Fruit fly (Drosophila melanogaster) whole organism, embryonic: ENCODE measurements around the gene CG3544.
A peak's percentile ranks its signal among the peaks of the same experiment; 100 is the strongest.

Source experiments
- CG10209 ChIP-seq: fragments of 200-800 bp; sonication (Bioruptor generic); optimal IDR thresholded peaks from 3 replicates; lab custom pipeline; 2017; ENCODE audit warnings: missing biosample characterization, mild to moderate bottlenecking, missing genetic modification characterization, missing genetic modification reagents
- CG10321 ChIP-seq: fragments of 200-800 bp; sonication (Bioruptor generic); IDR thresholded peaks from 2 replicates; pipeline ENCODE4 v1.3.6; 2022; ENCODE audit warnings: missing biosample characterization, missing genetic modification characterization
- CG13424 ChIP-seq: fragments of 200-800 bp; sonication (Bioruptor generic); optimal IDR thresholded peaks from 2 replicates; lab custom pipeline; 2019; ENCODE audit warnings: missing biosample characterization, mild to moderate bottlenecking, missing genetic modification characterization, moderate library complexity
- CG15514 ChIP-seq: fragments of 200-800 bp; sonication (Bioruptor generic); optimal IDR thresholded peaks from 3 replicates; lab custom pipeline; 2017; ENCODE audit warnings: missing biosample characterization, missing genetic modification characterization, mild to moderate bottlenecking, moderate library complexity, missing genetic modification reagents
- CG17385 ChIP-seq: fragments of 200-800 bp; sonication (Bioruptor generic); optimal IDR thresholded peaks from 3 replicates; lab custom pipeline; 2018; ENCODE audit warnings: missing biosample characterization, mild to moderate bottlenecking, missing genetic modification characterization
- CG2199 ChIP-seq: fragments of 200-800 bp; sonication (Bioruptor generic); IDR thresholded peaks from 3 replicates; pipeline ENCODE4 v1.3.6; 2022; ENCODE audit warnings: missing biosample characterization, missing genetic modification characterization
- CG32767 ChIP-seq: fragments of 200-800 bp; sonication (Bioruptor generic); IDR thresholded peaks from 2 replicates; pipeline ENCODE4 v1.3.6; 2022; ENCODE audit warnings: missing biosample characterization, missing genetic modification characterization
- CG4617 ChIP-seq: fragments of 200-800 bp; sonication (Bioruptor generic); optimal IDR thresholded peaks from 3 replicates; lab custom pipeline; 2016; ENCODE audit warnings: missing biosample characterization, missing genetic modification characterization, borderline replicate concordance
- CG4730 ChIP-seq: fragments of 200-800 bp; sonication (Bioruptor generic); IDR thresholded peaks from 2 replicates; pipeline ENCODE4 v1.3.6; 2022; ENCODE audit warnings: missing biosample characterization, missing genetic modification characterization
- CG6654 ChIP-seq: fragments of 200-800 bp; sonication (Bioruptor generic); optimal IDR thresholded peaks from 2 replicates; lab custom pipeline; 2017; ENCODE audit warnings: missing biosample characterization, mild to moderate bottlenecking, missing genetic modification characterization
- CG7745 ChIP-seq: fragments of 200-800 bp; sonication (Bioruptor generic); optimal IDR thresholded peaks from 2 replicates; lab custom pipeline; 2018; ENCODE audit warnings: missing biosample characterization, mild to moderate bottlenecking, missing genetic modification characterization, moderate library complexity
- CG7928 ChIP-seq: fragments of 200-800 bp; sonication (Bioruptor generic); optimal IDR thresholded peaks from 2 replicates; lab custom pipeline; 2017; ENCODE audit warnings: missing biosample characterization, mild to moderate bottlenecking, missing genetic modification characterization
- CG8359 ChIP-seq: fragments of 200-800 bp; sonication (Bioruptor generic); optimal IDR thresholded peaks from 2 replicates; lab custom pipeline; 2017; ENCODE audit warnings: missing biosample characterization, mild to moderate bottlenecking, missing genetic modification characterization, borderline replicate concordance
- CG8478 ChIP-seq: fragments of >200 bp; optimal IDR thresholded peaks from 2 replicates; lab custom pipeline; 2018
- CG9727 ChIP-seq: fragments of 200-800 bp; sonication (Bioruptor generic); optimal IDR thresholded peaks from 3 replicates; lab custom pipeline; 2017; ENCODE audit warnings: missing biosample characterization, mild to moderate bottlenecking, missing genetic modification characterization
- CHES-1-like ChIP-seq: fragments of 200-800 bp; sonication (Bioruptor generic); optimal IDR thresholded peaks from 2 replicates; lab custom pipeline; 2016; ENCODE audit warnings: missing biosample characterization, missing genetic modification characterization
- D19A ChIP-seq: fragments of 200-800 bp; optimal IDR thresholded peaks from 3 replicates; lab custom pipeline; 2019; ENCODE audit warnings: missing biosample characterization, mild to moderate bottlenecking, missing genetic modification characterization, moderate library complexity
- Dip2 ChIP-seq: fragments of 200-800 bp; sonication (Bioruptor generic); IDR thresholded peaks from 2 replicates; pipeline ENCODE4 v1.3.6; 2022; ENCODE audit warnings: missing biosample characterization, missing genetic modification characterization
- Drgx ChIP-seq: fragments of 200-800 bp; sonication (Bioruptor generic); IDR thresholded peaks from 2 replicates; pipeline ENCODE4 v1.3.6; 2022; ENCODE audit warnings: missing biosample characterization, missing genetic modification characterization
- Ets97D ChIP-seq: fragments of 200-800 bp; sonication (Bioruptor generic); optimal IDR thresholded peaks from 3 replicates; lab custom pipeline; 2016; ENCODE audit warnings: missing biosample characterization, missing genetic modification characterization
- Fer1 ChIP-seq: fragments of 200-800 bp; sonication (Bioruptor generic); optimal IDR thresholded peaks from 2 replicates; lab custom pipeline; 2017; ENCODE audit warnings: missing biosample characterization, mild to moderate bottlenecking, missing genetic modification characterization
- H15 ChIP-seq: fragments of 200-800 bp; sonication (Bioruptor generic); IDR thresholded peaks from 3 replicates; pipeline ENCODE4 v1.3.6; 2022; ENCODE audit warnings: missing biosample characterization, missing genetic modification characterization
- HLHmδ ChIP-seq: fragments of 200-800 bp; sonication (Bioruptor generic); optimal IDR thresholded peaks from 2 replicates; lab custom pipeline; 2018; ENCODE audit warnings: missing biosample characterization, mild to moderate bottlenecking, missing genetic modification characterization, moderate library complexity
- Hr39 ChIP-seq: fragments of >200 bp; optimal IDR thresholded peaks from 2 replicates; lab custom pipeline; 2017
- Hr78 ChIP-seq, 2 experiments: fragments of 200-800 bp in 1 of 2; fragments of >200 bp in 1 of 2; sonication (Bioruptor generic) in 1 of 2; optimal IDR thresholded peaks; 2 replicates each; lab custom pipeline; 2017 to 2019; ENCODE audit warnings: missing biosample characterization in 2 of 2, missing genetic modification characterization in 2 of 2, mild to moderate bottlenecking in 1 of 2, moderate library complexity in 1 of 2
- Poxn ChIP-seq: fragments of 200-800 bp; sonication (Bioruptor generic); IDR thresholded peaks from 2 replicates; pipeline ENCODE4 v1.3.6; 2022; ENCODE audit warnings: missing biosample characterization, missing genetic modification characterization
- Ssrp ChIP-seq: fragments of 200-800 bp; sonication (Bioruptor generic); optimal IDR thresholded peaks from 2 replicates; lab custom pipeline; 2018; ENCODE audit warnings: missing biosample characterization, mild to moderate bottlenecking, missing genetic modification characterization, moderate library complexity
- chif ChIP-seq, 2 experiments: fragments of 200-800 bp; sonication (Bioruptor generic); optimal IDR thresholded peaks; 3 replicates each; lab custom pipeline; 2016; ENCODE audit warnings: missing biosample characterization in 2 of 2, missing genetic modification characterization in 2 of 2
- chinmo ChIP-seq: fragments of 200-800 bp; sonication (Bioruptor generic); IDR thresholded peaks from 4 replicates; pipeline ENCODE4 v1.3.6; 2022; ENCODE audit warnings: missing biosample characterization, missing genetic modification characterization; ENCODE audit not compliant: partially characterized antibody
- crol ChIP-seq: fragments of 200-800 bp; sonication (Bioruptor generic); IDR thresholded peaks from 2 replicates; pipeline ENCODE4 v1.3.6; 2022; ENCODE audit warnings: missing biosample characterization, missing genetic modification characterization
- dimm ChIP-seq: fragments of 200-800 bp; sonication (Bioruptor generic); IDR thresholded peaks from 2 replicates; pipeline ENCODE4 v1.3.6; 2022; ENCODE audit warnings: missing biosample characterization, missing genetic modification characterization
- ewg ChIP-seq: fragments of 200-800 bp; sonication (Bioruptor generic); optimal IDR thresholded peaks from 3 replicates; lab custom pipeline; 2017; ENCODE audit warnings: mild to moderate bottlenecking, missing biosample characterization, missing genetic modification reagents, missing genetic modification characterization
- fd3F ChIP-seq: fragments of 200-800 bp; sonication (Bioruptor generic); optimal IDR thresholded peaks from 2 replicates; lab custom pipeline; 2018; ENCODE audit warnings: missing biosample characterization, mild to moderate bottlenecking, missing genetic modification characterization, moderate library complexity
- gro ChIP-seq: fragments of 200-800 bp; sonication (Bioruptor generic); optimal IDR thresholded peaks from 2 replicates; lab custom pipeline; 2016; ENCODE audit warnings: missing biosample characterization, missing genetic modification characterization
- ham ChIP-seq: fragments of 200-800 bp; sonication (Bioruptor generic); IDR thresholded peaks from 2 replicates; pipeline ENCODE4 v1.3.6; 2022; ENCODE audit warnings: missing biosample characterization, missing genetic modification characterization
- ken ChIP-seq: fragments of 200-800 bp; sonication (Bioruptor generic); IDR thresholded peaks from 3 replicates; pipeline ENCODE4 v1.3.6; 2022; ENCODE audit warnings: missing biosample characterization, missing genetic modification characterization
- pan ChIP-seq, 4 experiments: fragments of >200 bp in 3 of 4; fragments of 200-800 bp in 1 of 4; sonication (Bioruptor generic) in 1 of 4; optimal IDR thresholded peaks in 3 of 4; IDR thresholded peaks in 1 of 4; 2 replicates each; pipeline versions ENCODE4 v1.3.6 to Lab custom; 2017 to 2022; ENCODE audit warnings: missing biosample characterization in 2 of 4, missing genetic modification characterization in 2 of 4, mixed read lengths in 1 of 4
- pb ChIP-seq: fragments of 200-800 bp; sonication (Bioruptor generic); optimal IDR thresholded peaks from 3 replicates; lab custom pipeline; 2016; ENCODE audit warnings: missing biosample characterization, missing genetic modification characterization
- pho ChIP-seq: fragments of 200-800 bp; sonication (Bioruptor generic); optimal IDR thresholded peaks from 2 replicates; lab custom pipeline; 2016; ENCODE audit warnings: missing biosample characterization, missing genetic modification characterization
- pita ChIP-seq: fragments of 200-800 bp; sonication (Bioruptor generic); optimal IDR thresholded peaks from 2 replicates; lab custom pipeline; 2017; ENCODE audit warnings: missing biosample characterization, mild to moderate bottlenecking, missing genetic modification characterization
- ranshi ChIP-seq: fragments of 200-800 bp; sonication (Bioruptor generic); IDR thresholded peaks from 2 replicates; pipeline ENCODE4 v1.3.6; 2022; ENCODE audit warnings: missing biosample characterization, missing genetic modification characterization
- salm ChIP-seq: fragments of 200-800 bp; sonication (Bioruptor generic); optimal IDR thresholded peaks from 2 replicates; lab custom pipeline; 2018; ENCODE audit warnings: missing biosample characterization, mild to moderate bottlenecking, missing genetic modification characterization
- sens-2 ChIP-seq: fragments of 200-800 bp; sonication (Bioruptor generic); IDR thresholded peaks from 2 replicates; pipeline ENCODE4 v1.3.6; 2022; ENCODE audit warnings: missing biosample characterization, missing genetic modification characterization
- so ChIP-seq: fragments of 200-800 bp; sonication (Bioruptor generic); IDR thresholded peaks from 3 replicates; pipeline ENCODE4 v1.3.6; 2022; ENCODE audit warnings: missing biosample characterization, missing genetic modification characterization
- tll ChIP-seq, 2 experiments: fragments of 200-800 bp in 1 of 2; fragments of >200 bp in 1 of 2; sonication (Bioruptor generic) in 1 of 2; optimal IDR thresholded peaks; 2 replicates each; lab custom pipeline; 2017 to 2019; ENCODE audit warnings: missing biosample characterization in 2 of 2, missing genetic modification characterization in 2 of 2, mild to moderate bottlenecking in 1 of 2, moderate library complexity in 1 of 2
- toy ChIP-seq: fragments of 200-800 bp; sonication (Bioruptor generic); IDR thresholded peaks from 2 replicates; pipeline ENCODE4 v1.3.6; 2022; ENCODE audit warnings: missing biosample characterization, missing genetic modification characterization
- tx ChIP-seq: fragments of 200-800 bp; sonication (Bioruptor generic); optimal IDR thresholded peaks from 2 replicates; lab custom pipeline; 2016; ENCODE audit warnings: missing biosample characterization, missing genetic modification characterization
- unpg ChIP-seq: fragments of 200-800 bp; sonication (Bioruptor generic); optimal IDR thresholded peaks from 3 replicates; lab custom pipeline; 2018; ENCODE audit warnings: missing biosample characterization, mild to moderate bottlenecking, missing genetic modification characterization, moderate library complexity
- vvl ChIP-seq: fragments of 200-800 bp; sonication (Bioruptor generic); IDR thresholded peaks from 2 replicates; pipeline ENCODE4 v1.3.6; 2022; ENCODE audit warnings: missing biosample characterization, missing genetic modification characterization
- yki ChIP-seq: fragments of >200 bp; optimal IDR thresholded peaks from 3 replicates; lab custom pipeline; 2018

The CG3544 gene

dm6 chr2L:784036-784435 lies at the start of gene CG3544:
Gene CG3544, plus strand, starts transcription at chr2L:784336.
- TF ChIP-seq CHES-1-like (no peak), CG32767 (no peak), fd3F (GFP tag; lab: Kevin White, UChicago) (no peak), gro (GFP tag; lab: Kevin White, UChicago) (no peak), ken (GFP tag; lab: Robert Waterston, UW) (no peak), CG8478 (lab: Kevin White, UChicago) (no peak), tx (GFP tag; lab: Kevin White, UChicago) (no peak), ham (GFP tag; lab: Robert Waterston, UW) (no peak), CG4617 (no peak)

- TF ChIP-seq dimm (no peak), so (GFP tag; lab: Robert Waterston, UW) (no peak), CG9727 (GFP tag; lab: Kevin White, UChicago) (no peak), Hr78 (GFP tag; optimal IDR thresholded peaks at IDR 0.05; lab: Kevin White, UChicago) (peak in 1 of 2 experiments; percentile 7), Ssrp (tag; lab: Kevin White, UChicago) (no peak), tll (GFP tag; optimal IDR thresholded peaks at IDR 0.05; lab: Kevin White, UChicago) (no peak), CG15514 (GFP tag; lab: Kevin White, UChicago) (no peak), H15 (GFP tag; lab: Robert Waterston, UW) (0 out of 3 replicates have a peak, but pooled peaks have one; percentile 25), Ets97D (no peak), Drgx (0 out of 2 replicates have a peak, but pooled peaks have one; percentile 25), CG17385 (GFP tag; lab: Kevin White, UChicago) (no peak), pho (GFP tag; lab: Kevin White, UChicago) (no peak), chinmo (GFP tag; lab: Robert Waterston, UW) (0 out of 4 replicates have a peak, but pooled peaks have one; percentile 19), CG2199 (GFP tag; lab: Robert Waterston, UW) (no peak), yki (lab: Kevin White, UChicago) (no peak), D19A (tag; lab: Kevin White, UChicago) (no peak), pan (optimal IDR thresholded peaks at IDR 0.05; lab: Kevin White, UChicago) (no peak), pan (GFP tag; optimal IDR thresholded peaks at IDR 0.05 in 1 of 2, IDR thresholded peaks at IDR 0.05 in 1 of 2) (peak in 1 of 2 experiments; percentile 30), vvl (GFP tag; lab: Robert Waterston, UW) (0 out of 2 replicates have a peak, but pooled peaks have one; percentile 15), pb (GFP tag; lab: Kevin White, UChicago) (no peak), Poxn (GFP tag; lab: Robert Waterston, UW) (no peak), pita (GFP tag; lab: Kevin White, UChicago) (no peak), Hr39 (lab: Kevin White, UChicago) (peak; percentile 57), sens-2 (GFP tag; lab: Robert Waterston, UW) (no peak), crol (peak; percentile 77), salm (tag; lab: Kevin White, UChicago) (no peak)
- TF ChIP-seq, all 482 proteins: peak for 8
Measured at dm6 chr2L:735772-736171, 48.4 kb upstream of the CG3544 start.

- TF ChIP-seq CG10209 (GFP tag; lab: Kevin White, UChicago) (no peak), CG10321 (GFP tag; lab: Robert Waterston, UW) (no peak), H15 (GFP tag; lab: Robert Waterston, UW) (peak; percentile 14; the same call in 1 of the 3 replicates), unpg (no peak), CG7745 (tag; lab: Kevin White, UChicago) (no peak), CG4730 (GFP tag; lab: Robert Waterston, UW) (no peak), toy (GFP tag; lab: Robert Waterston, UW) (no peak), chif (GFP tag; optimal IDR thresholded peaks at IDR 0.05; lab: Kevin White, UChicago) (peak in 1 of 2 experiments; percentile 49), HLHmδ (GFP tag; lab: Kevin White, UChicago) (no peak), CG8359 (no peak), ewg (GFP tag; lab: Kevin White, UChicago) (no peak), ranshi (GFP tag; lab: Robert Waterston, UW) (no peak), CG13424 (tag; lab: Kevin White, UChicago) (peak; percentile 7), Fer1 (GFP tag; lab: Kevin White, UChicago) (no peak), Dip2 (GFP tag; lab: Robert Waterston, UW) (peak; percentile 98), CG6654 (no peak), CG7928 (no peak)
Measured at dm6 chr2L:740031-740430, 44.1 kb upstream of the CG3544 start.
